Fruit fly (Drosophila melanogaster) whole organism, embryonic: Measurements from ENCODE around the gene CG43925.

ENCODE experiments used
- CG15601 ChIP-seq: fragments of 200-800 bp; sonication (Bioruptor generic); optimal IDR thresholded peaks from 3 replicates; lab custom pipeline; 2019; ENCODE audit warnings: missing biosample characterization, mild to moderate bottlenecking, missing genetic modification characterization, moderate library complexity
- CG34224 ChIP-seq: fragments of 200-800 bp; sonication (Bioruptor generic); IDR thresholded peaks from 3 replicates; pipeline ENCODE4 v1.3.6; 2022; ENCODE audit warnings: missing biosample characterization, missing genetic modification characterization; ENCODE audit not compliant: partially characterized antibody
- CG4820 ChIP-seq: fragments of 200-800 bp; sonication (Bioruptor generic); optimal IDR thresholded peaks from 3 replicates; lab custom pipeline; 2016; ENCODE audit warnings: missing biosample characterization, missing genetic modification characterization
- Taf1 ChIP-seq: fragments of 200-800 bp; sonication (Bioruptor generic); IDR thresholded peaks from 2 replicates; pipeline ENCODE4 v1.3.6; 2022; ENCODE audit warnings: missing biosample characterization, missing genetic modification characterization
- bbx ChIP-seq: fragments of 200-800 bp; sonication (Bioruptor generic); IDR thresholded peaks from 2 replicates; pipeline ENCODE4 v1.3.6; 2022; ENCODE audit warnings: missing biosample characterization, missing genetic modification characterization; ENCODE audit not compliant: partially characterized antibody
- en ChIP-seq: fragments of 200-800 bp; sonication (Bioruptor generic); optimal IDR thresholded peaks from 2 replicates; lab custom pipeline; 2016; ENCODE audit warnings: missing biosample characterization, missing genetic modification characterization
- hbn ChIP-seq: fragments of 200-800 bp; sonication (Bioruptor generic); IDR thresholded peaks from 2 replicates; pipeline ENCODE4 v1.3.6; 2022; ENCODE audit warnings: missing biosample characterization, missing genetic modification characterization; ENCODE audit not compliant: partially characterized antibody
- sc ChIP-seq, 3 experiments: fragments of >200 bp in 2 of 3; fragments of 200-800 bp in 1 of 3; sonication (Bioruptor generic) in 1 of 3; optimal IDR thresholded peaks; 2 replicates in 2 of 3; 3 replicates in 1 of 3; lab custom pipeline; 2017; ENCODE audit warnings: mild to moderate bottlenecking in 1 of 3, missing biosample characterization in 1 of 3, missing genetic modification characterization in 1 of 3, missing genetic modification reagents in 1 of 3
- tll ChIP-seq, 2 experiments: fragments of 200-800 bp in 1 of 2; fragments of >200 bp in 1 of 2; sonication (Bioruptor generic) in 1 of 2; optimal IDR thresholded peaks; 2 replicates each; lab custom pipeline; 2017 to 2019; ENCODE audit warnings: missing biosample characterization in 2 of 2, missing genetic modification characterization in 2 of 2, mild to moderate bottlenecking in 1 of 2, moderate library complexity in 1 of 2
- toy ChIP-seq: fragments of 200-800 bp; sonication (Bioruptor generic); IDR thresholded peaks from 2 replicates; pipeline ENCODE4 v1.3.6; 2022; ENCODE audit warnings: missing biosample characterization, missing genetic modification characterization
- ttk ChIP-seq: fragments of 200-800 bp; sonication (Bioruptor generic); IDR thresholded peaks from 2 replicates; pipeline ENCODE4 v2.1.2; 2022; ENCODE audit warnings: missing biosample characterization, missing genetic modification characterization
- unc-4 ChIP-seq: fragments of 200-800 bp; sonication (Bioruptor generic); IDR thresholded peaks from 2 replicates; pipeline ENCODE4 v1.3.6; 2022; ENCODE audit warnings: missing biosample characterization, missing genetic modification characterization; ENCODE audit not compliant: partially characterized antibody

DNA sequence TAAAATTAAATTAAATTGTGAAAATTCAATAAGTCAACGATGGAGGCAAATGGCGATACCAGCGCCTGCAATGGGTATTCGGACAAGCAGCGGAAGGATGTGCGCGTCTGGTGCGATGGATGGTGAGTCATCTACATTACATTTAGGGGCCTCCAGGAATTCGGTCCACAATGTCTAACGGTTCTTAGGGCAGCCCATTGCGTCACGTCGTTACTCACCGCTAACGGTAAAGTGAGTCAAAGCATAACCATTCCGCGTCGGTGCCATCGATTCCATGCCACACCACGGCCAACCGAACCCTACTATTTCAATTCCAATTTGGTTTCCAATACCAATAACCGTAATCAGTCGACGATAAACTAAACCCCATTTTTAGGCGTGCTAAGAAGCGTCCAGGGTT, 27.9 kb downstream of the CG43925 start:
- TF ChIP-seq hbn (GFP tag; lab: Robert Waterston, UW) = no peak
- TF ChIP-seq en (GFP tag; lab: Kevin White, UChicago) = no peak
- no peak for TF ChIP-seq CG4820
- TF ChIP-seq CG15601 (tag; lab: Kevin White, UChicago) = no peak
- no peak for TF ChIP-seq Taf1 (GFP tag; lab: Robert Waterston, UW)
- no peak for TF ChIP-seq ttk (GFP tag; lab: Robert Waterston, UW)
- TF ChIP-seq tll (GFP tag; optimal IDR thresholded peaks at IDR 0.05; lab: Kevin White, UChicago) = no peak
- no peak for TF ChIP-seq unc-4 (GFP tag; lab: Robert Waterston, UW)
- TF ChIP-seq bbx (GFP tag; lab: Robert Waterston, UW) = no peak
- TF ChIP-seq CG34224 (GFP tag; lab: Robert Waterston, UW) = no peak
- no peak for TF ChIP-seq toy
- TF ChIP-seq sc (optimal IDR thresholded peaks at IDR 0.05; lab: Kevin White, UChicago) = no peak
- no peak for TF ChIP-seq sc (GFP tag; optimal IDR thresholded peaks at IDR 0.05; lab: Kevin White, UChicago)
